Worm (Caenorhabditis elegans): ENCODE data around the gene srw-17.

srw-17 gene

ce11 chrV:15240215-15240614 is 36.6 kb downstream of the srw-17 start, which contains the start of gene srw-11:
Gene srw-11 (minus strand): TSS chrV:15240315.
- TF ChIP-seq ztf-1 (GFP tag; conservative IDR thresholded peaks at IDR 0.05) (no peak), nhr-237 (tag; optimal IDR thresholded peaks at IDR 0.05) (no peak), dmd-4 (tag; optimal IDR thresholded peaks at IDR 0.05) (no peak), Y55F3AM.14 (GFP tag; optimal IDR thresholded peaks at IDR 0.05) (no peak), nhr-11 (tag; optimal IDR thresholded peaks at IDR 0.05) (no peak), alr-1 (tag; optimal IDR thresholded peaks at IDR 0.05) (no peak), nhr-21 (tag; optimal IDR thresholded peaks at IDR 0.05) (no peak), mdl-1 (tag; optimal IDR thresholded peaks at IDR 0.05) (no peak), lin-13 (GFP tag; optimal IDR thresholded peaks at IDR 0.05) (no peak), ceh-16 (tag; optimal IDR thresholded peaks at IDR 0.05) (no peak), aly-2 (tag; optimal IDR thresholded peaks at IDR 0.05) (no peak)

ce11 chrV:15238552-15238951 is 38.3 kb downstream of the srw-17 start, which contains the start of gene srw-12:
Gene srw-12 (minus strand): TSS chrV:15238652.
- no peak for TF ChIP-seq ztf-1 (GFP tag; conservative IDR thresholded peaks at IDR 0.05)
- no peak for TF ChIP-seq zag-1 (tag; optimal IDR thresholded peaks at IDR 0.05)
- no peak for TF ChIP-seq peb-1 (tag; optimal IDR thresholded peaks at IDR 0.05)
- TF ChIP-seq unc-62 (GFP tag; optimal IDR thresholded peaks at IDR 0.05), result no peak
- no peak for TF ChIP-seq elt-1 (tag; optimal IDR thresholded peaks at IDR 0.05)
- no peak for TF ChIP-seq alr-1 (tag; optimal IDR thresholded peaks at IDR 0.05)
- TF ChIP-seq gmeb-1 (tag; optimal IDR thresholded peaks at IDR 0.05), result no peak

DNA sequence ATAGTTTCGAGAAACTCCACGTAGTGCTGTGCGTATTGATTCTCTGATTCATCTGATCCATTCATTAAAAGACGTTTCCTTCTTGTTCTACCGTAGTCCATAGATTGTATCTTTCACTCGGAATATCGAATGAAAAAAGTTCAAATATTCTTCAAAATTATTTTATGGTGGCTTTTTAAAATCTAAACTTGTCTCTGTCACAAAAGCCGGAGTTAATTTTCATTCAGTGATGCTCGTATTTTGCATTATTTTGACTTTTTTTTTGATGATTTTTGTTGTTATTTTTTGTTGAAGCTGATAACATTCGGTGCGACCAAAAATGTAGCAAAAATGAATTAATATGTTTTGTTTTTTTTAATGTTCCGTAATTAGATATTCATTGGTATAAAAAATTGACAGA is 41.2 kb downstream of the srw-17 start, which contains the start of gene nhr-164:
TSS of gene nhr-164 (minus strand) at position 101 of the 400 bp plus-strand sequence.
- no peak for TF ChIP-seq ZK546.5 (tag; optimal IDR thresholded peaks at IDR 0.05)
- no peak for TF ChIP-seq R02D3.7 (tag; optimal IDR thresholded peaks at IDR 0.05)
- TF ChIP-seq mdl-1 (tag; optimal IDR thresholded peaks at IDR 0.05), result no peak
- no peak for TF ChIP-seq peb-1 (tag; optimal IDR thresholded peaks at IDR 0.05)
- TF ChIP-seq alr-1 (tag; optimal IDR thresholded peaks at IDR 0.05), result no peak
- TF ChIP-seq sem-4 (tag; optimal IDR thresholded peaks at IDR 0.05), result no peak
- TF ChIP-seq lin-11 (tag; optimal IDR thresholded peaks at IDR 0.05), result no peak
- TF ChIP-seq fos-1 (tag; optimal IDR thresholded peaks at IDR 0.05), result no peak
- TF ChIP-seq skn-1 (tag; optimal IDR thresholded peaks at IDR 0.05), result no peak
- TF ChIP-seq lin-13 (GFP tag; optimal IDR thresholded peaks at IDR 0.05), result no peak
- no peak for TF ChIP-seq nhr-237 (tag; optimal IDR thresholded peaks at IDR 0.05)
- TF ChIP-seq mab-5 (tag; optimal IDR thresholded peaks at IDR 0.05), result no peak

DNA sequence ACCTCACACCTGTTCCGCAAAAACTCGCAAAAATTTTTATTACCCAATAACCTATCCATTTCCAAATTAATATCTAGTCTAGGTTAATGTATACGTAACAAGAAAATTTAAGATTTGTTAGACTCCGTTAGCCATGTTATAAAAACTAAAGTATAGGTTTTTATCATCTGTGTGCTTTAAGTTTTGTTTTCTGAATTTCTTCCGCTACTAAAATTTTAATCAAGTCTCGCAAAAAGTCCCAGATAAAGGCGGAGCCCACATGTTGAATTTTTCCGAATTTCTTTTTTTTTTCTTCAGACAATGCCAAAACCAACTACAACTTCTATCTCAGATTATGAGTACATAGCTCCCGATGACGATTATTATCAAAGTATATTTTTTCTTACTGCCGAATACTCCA is 44.6 kb downstream of the srw-17 start, which contains the start of gene srw-13:
TSS of gene srw-13 (plus strand) at position 301 of the 400 bp plus-strand sequence.
- no peak for TF ChIP-seq R02D3.7 (tag; optimal IDR thresholded peaks at IDR 0.05)
- no peak for TF ChIP-seq nhr-77 (tag; optimal IDR thresholded peaks at IDR 0.05)
- TF ChIP-seq skn-1 (tag; optimal IDR thresholded peaks at IDR 0.05), result no peak
- no peak for TF ChIP-seq elt-1 (tag; optimal IDR thresholded peaks at IDR 0.05)

- TF ChIP-seq nhr-21 (tag; optimal IDR thresholded peaks at IDR 0.05) (no peak), skn-1 (tag; optimal IDR thresholded peaks at IDR 0.05) (no peak), R02D3.7 (tag; optimal IDR thresholded peaks at IDR 0.05) (no peak), nhr-11 (tag; optimal IDR thresholded peaks at IDR 0.05) (no peak), F13H6.1 (tag; optimal IDR thresholded peaks at IDR 0.05) (no peak), sma-3 (GFP tag; optimal IDR thresholded peaks at IDR 0.05) (no peak), ztf-11 (tag; optimal IDR thresholded peaks at IDR 0.05) (no peak), zag-1 (tag; optimal IDR thresholded peaks at IDR 0.05) (no peak), unc-62 (GFP tag; optimal IDR thresholded peaks at IDR 0.05) (no peak), ztf-4 (tag; optimal IDR thresholded peaks at IDR 0.05) (no peak), snpc-4 (tag; optimal IDR thresholded peaks at IDR 0.05) (no peak), fos-1 (tag; optimal IDR thresholded peaks at IDR 0.05) (no peak), ceh-82 (tag; optimal IDR thresholded peaks at IDR 0.05) (no peak), nhr-23 (tag; optimal IDR thresholded peaks at IDR 0.05) (no peak)
These were observed 46.6 kb downstream of the srw-17 start, which contains the start of gene srw-15 for ce11 chrV:15230243-15230642. Gene srw-15 (plus strand): TSS chrV:15230543.

DNA sequence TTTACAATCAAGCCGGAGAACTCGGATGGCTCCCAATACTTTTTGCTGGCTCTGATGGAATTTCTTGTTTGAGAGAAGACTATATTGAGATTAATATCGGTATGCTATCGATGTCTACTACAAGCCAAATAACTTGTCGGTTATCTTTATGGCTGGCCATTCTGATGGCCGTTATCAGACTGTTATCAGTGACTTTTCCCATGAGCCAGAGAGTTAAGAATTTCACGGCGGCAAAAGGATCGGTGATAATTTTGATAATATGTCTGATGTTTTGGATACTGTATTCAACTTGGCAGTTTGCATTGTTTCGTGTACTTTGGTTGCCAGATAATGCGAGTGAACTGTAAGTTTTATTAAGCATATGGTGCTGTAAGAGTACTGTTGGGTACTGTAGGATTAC is 50.6 kb downstream of the srw-17 start:
- TF ChIP-seq nhr-12 (tag; optimal IDR thresholded peaks at IDR 0.05) (no peak), fos-1 (tag; optimal IDR thresholded peaks at IDR 0.05) (peak; percentile 74)
